Worm (Caenorhabditis elegans) whole organism, mixed stage, embryonic: ENCODE data around the gene F26F2.11.

Source experiments
- mep-1 ChIP-seq: fragments of 150-350 bp; optimal IDR thresholded peaks from 2 replicates; lab custom pipeline; 2017; ENCODE audit warnings: missing biosample characterization, missing genetic modification reagents, missing genetic modification characterization, inconsistent platforms
- sem-2 ChIP-seq: fragments of 200-800 bp; sonication (Bioruptor generic); optimal IDR thresholded peaks from 2 replicates; lab custom pipeline; 2018; ENCODE audit warnings: mild to moderate bottlenecking, missing genetic modification characterization, missing compliant biosample characterization

ce11 chrV:20599795-20600194 is 4.2 kb upstream of the F26F2.11 start, which contains the start of gene col-163:
- TF ChIP-seq sem-2 (GFP tag; lab: Kevin White, UChicago) (no peak), mep-1 (tag; lab: Kevin White, UChicago) (no peak)
